Fruit fly (Drosophila melanogaster) whole organism, prepupa: ENCODE results near the gene ntc.
A peak's percentile ranks its signal among the peaks of the same experiment; 100 is the strongest.

Experiments used
- Blimp-1 ChIP-seq: fragments of 200-800 bp; sonication (Bioruptor generic); optimal IDR thresholded peaks from 3 replicates; lab custom pipeline; 2017; ENCODE audit warnings: missing biosample characterization, missing genetic modification characterization, mild to moderate bottlenecking, moderate library complexity, missing genetic modification reagents
- CG11294 ChIP-seq: fragments of 200-800 bp; sonication (Bioruptor generic); IDR thresholded peaks from 2 replicates; pipeline ENCODE4 v1.3.6; 2022; ENCODE audit warnings: missing biosample characterization, missing genetic modification characterization
- CG11762 ChIP-seq: fragments of 200-800 bp; sonication (Bioruptor generic); optimal IDR thresholded peaks from 3 replicates; lab custom pipeline; 2016; ENCODE audit warnings: missing biosample characterization, missing genetic modification characterization; ENCODE audit not compliant: insufficient read depth
- CG15336 ChIP-seq: fragments of 200-800 bp; sonication (Bioruptor generic); IDR thresholded peaks from 2 replicates; pipeline ENCODE4 v1.3.6; 2022; ENCODE audit warnings: missing biosample characterization, missing genetic modification characterization
- CG1621 ChIP-seq: fragments of 200-800 bp; sonication (Bioruptor generic); optimal IDR thresholded peaks from 3 replicates; lab custom pipeline; 2018; ENCODE audit warnings: missing biosample characterization, mild to moderate bottlenecking, missing genetic modification characterization
- CG16779 ChIP-seq: fragments of 200-800 bp; sonication (Bioruptor generic); optimal IDR thresholded peaks from 3 replicates; lab custom pipeline; 2017; ENCODE audit warnings: missing biosample characterization, mild to moderate bottlenecking, missing genetic modification characterization
- CG3032 ChIP-seq: fragments of 200-800 bp; optimal IDR thresholded peaks from 2 replicates; lab custom pipeline; 2019; ENCODE audit warnings: missing biosample characterization, mild to moderate bottlenecking, missing genetic modification characterization, moderate library complexity
- CG31627 ChIP-seq: fragments of 200-800 bp; sonication (Bioruptor generic); optimal IDR thresholded peaks from 3 replicates; lab custom pipeline; 2016; ENCODE audit warnings: missing biosample characterization, missing genetic modification characterization
- CG4318 ChIP-seq: fragments of 200-800 bp; sonication (Bioruptor generic); optimal IDR thresholded peaks from 3 replicates; lab custom pipeline; 2017; ENCODE audit warnings: missing biosample characterization, mild to moderate bottlenecking, missing genetic modification characterization
- CG6163 ChIP-seq: fragments of 200-800 bp; sonication (Bioruptor generic); IDR thresholded peaks from 3 replicates; pipeline ENCODE4 v1.3.6; 2022; ENCODE audit warnings: missing biosample characterization, missing genetic modification characterization
- CG6276 ChIP-seq: fragments of 200-800 bp; sonication (Bioruptor generic); optimal IDR thresholded peaks from 2 replicates; lab custom pipeline; 2017; ENCODE audit warnings: missing biosample characterization, mild to moderate bottlenecking, missing genetic modification characterization
- CG6792 ChIP-seq: fragments of 200-800 bp; sonication (Bioruptor generic); optimal IDR thresholded peaks from 3 replicates; lab custom pipeline; 2016; ENCODE audit warnings: missing biosample characterization, missing genetic modification characterization
- CG6854 ChIP-seq: fragments of 200-800 bp; sonication (Bioruptor generic); optimal IDR thresholded peaks from 2 replicates; lab custom pipeline; 2017; ENCODE audit warnings: missing biosample characterization, mild to moderate bottlenecking, missing genetic modification characterization
- CG7368 ChIP-seq: fragments of 200-800 bp; sonication (Bioruptor generic); optimal IDR thresholded peaks from 3 replicates; lab custom pipeline; 2016; ENCODE audit warnings: missing biosample characterization, missing genetic modification characterization
- CG8119 ChIP-seq: fragments of 200-800 bp; sonication (Bioruptor generic); IDR thresholded peaks from 3 replicates; pipeline ENCODE4 v1.3.6; 2022; ENCODE audit warnings: missing biosample characterization, missing genetic modification characterization
- CG8632 ChIP-seq: fragments of 200-800 bp; sonication (Bioruptor generic); optimal IDR thresholded peaks from 3 replicates; lab custom pipeline; 2016; ENCODE audit warnings: missing biosample characterization, missing genetic modification characterization
- Eip78C ChIP-seq: fragments of 200-800 bp; sonication (Bioruptor generic); peaks from one replicate; lab custom pipeline; 2016; ENCODE audit warnings: missing biosample characterization, missing genetic modification characterization
- Ets21C ChIP-seq: fragments of 200-800 bp; sonication (Bioruptor generic); optimal IDR thresholded peaks from 3 replicates; lab custom pipeline; 2016; ENCODE audit warnings: missing biosample characterization, missing genetic modification characterization
- Ets96B ChIP-seq: fragments of 200-800 bp; optimal IDR thresholded peaks from 2 replicates; lab custom pipeline; 2019; ENCODE audit warnings: missing biosample characterization, mild to moderate bottlenecking, missing genetic modification characterization, moderate library complexity
- Gug ChIP-seq: fragments of 200-800 bp; sonication (Bioruptor generic); IDR thresholded peaks from 2 replicates; pipeline ENCODE4 v1.3.6; 2022; ENCODE audit warnings: missing biosample characterization, missing genetic modification characterization
- Hr39 ChIP-seq: fragments of 200-800 bp; sonication (Bioruptor generic); optimal IDR thresholded peaks from 2 replicates; lab custom pipeline; 2016; ENCODE audit warnings: missing biosample characterization, missing genetic modification characterization
- Met ChIP-seq: fragments of 200-800 bp; sonication (Bioruptor generic); optimal IDR thresholded peaks from 3 replicates; lab custom pipeline; 2016; ENCODE audit warnings: missing biosample characterization, missing genetic modification characterization
- OdsH ChIP-seq: fragments of 200-800 bp; sonication (Bioruptor generic); optimal IDR thresholded peaks from 3 replicates; lab custom pipeline; 2016; ENCODE audit warnings: missing biosample characterization, missing genetic modification characterization
- Smox ChIP-seq: fragments of 200-800 bp; sonication (Bioruptor generic); optimal IDR thresholded peaks from 3 replicates; lab custom pipeline; 2016; ENCODE audit warnings: missing biosample characterization, missing genetic modification characterization
- Sox102F ChIP-seq: fragments of 200-800 bp; sonication (Bioruptor generic); optimal IDR thresholded peaks from 2 replicates; lab custom pipeline; 2016; ENCODE audit warnings: missing biosample characterization, mild to moderate bottlenecking, missing genetic modification characterization
- Sox14 ChIP-seq: fragments of 200-800 bp; sonication (Bioruptor generic); optimal IDR thresholded peaks from 3 replicates; lab custom pipeline; 2016; ENCODE audit warnings: missing biosample characterization, missing genetic modification characterization
- Sox15 ChIP-seq: fragments of 200-800 bp; sonication (Bioruptor generic); optimal IDR thresholded peaks from 3 replicates; lab custom pipeline; 2016; ENCODE audit warnings: missing biosample characterization, missing genetic modification characterization
- achi ChIP-seq: fragments of 200-800 bp; sonication (Bioruptor generic); optimal IDR thresholded peaks from 3 replicates; lab custom pipeline; 2016; ENCODE audit warnings: missing biosample characterization, missing genetic modification characterization
- acj6 ChIP-seq: fragments of 200-800 bp; sonication (Bioruptor generic); optimal IDR thresholded peaks from 3 replicates; lab custom pipeline; 2016; ENCODE audit warnings: missing biosample characterization, missing genetic modification characterization
- cyc ChIP-seq: fragments of 200-800 bp; sonication (Bioruptor generic); optimal IDR thresholded peaks from 3 replicates; lab custom pipeline; 2016; ENCODE audit warnings: missing biosample characterization, missing genetic modification characterization
- eg ChIP-seq: fragments of 200-800 bp; sonication (Bioruptor generic); IDR thresholded peaks from 3 replicates; pipeline ENCODE4 v1.3.6; 2022; ENCODE audit warnings: missing biosample characterization, missing genetic modification characterization
- fd59A ChIP-seq: fragments of 200-800 bp; sonication (Bioruptor generic); optimal IDR thresholded peaks from 2 replicates; lab custom pipeline; 2017; ENCODE audit warnings: missing biosample characterization, mild to moderate bottlenecking, missing genetic modification characterization, missing genetic modification reagents
- fd85E ChIP-seq: fragments of 200-800 bp; sonication (Bioruptor generic); optimal IDR thresholded peaks from 3 replicates; lab custom pipeline; 2016; ENCODE audit warnings: missing biosample characterization, missing genetic modification characterization
- fkh ChIP-seq: fragments of 200-800 bp; sonication (Bioruptor generic); optimal IDR thresholded peaks from 3 replicates; lab custom pipeline; 2017; ENCODE audit warnings: missing biosample characterization, mild to moderate bottlenecking, missing genetic modification characterization, moderate library complexity
- lz ChIP-seq: fragments of 200-800 bp; sonication (Bioruptor generic); optimal IDR thresholded peaks from 3 replicates; lab custom pipeline; 2016; ENCODE audit warnings: missing biosample characterization, missing genetic modification characterization
- net ChIP-seq: fragments of 200-800 bp; sonication (Bioruptor generic); optimal IDR thresholded peaks from 3 replicates; lab custom pipeline; 2016; ENCODE audit warnings: missing biosample characterization, missing genetic modification characterization
- pdm3 ChIP-seq: fragments of 200-800 bp; sonication (Bioruptor generic); optimal IDR thresholded peaks from 3 replicates; lab custom pipeline; 2016; ENCODE audit warnings: missing biosample characterization, missing genetic modification characterization
- salr ChIP-seq, 2 experiments: fragments of 200-800 bp; sonication (Bioruptor generic); optimal IDR thresholded peaks; 3 replicates each; lab custom pipeline; 2016 to 2018; ENCODE audit warnings: missing biosample characterization in 2 of 2, missing genetic modification characterization in 2 of 2, mild to moderate bottlenecking in 1 of 2
- spab ChIP-seq: fragments of 200-800 bp; sonication (Bioruptor generic); optimal IDR thresholded peaks from 2 replicates; lab custom pipeline; 2017; ENCODE audit warnings: missing biosample characterization, mild to moderate bottlenecking, missing genetic modification characterization, missing genetic modification reagents
- ss ChIP-seq, 2 experiments: fragments of 200-800 bp; sonication (Bioruptor generic); optimal IDR thresholded peaks; 2 replicates in 1 of 2; 3 replicates in 1 of 2; lab custom pipeline; 2017 to 2018; ENCODE audit warnings: mild to moderate bottlenecking in 2 of 2, missing biosample characterization in 2 of 2, missing genetic modification characterization in 2 of 2, moderate library complexity in 1 of 2

Gene ntc

dm6 chr3L:3828111-3828510 is 21.9 kb upstream of the ntc start:
- TF ChIP-seq CG7368 (GFP tag; lab: Kevin White, UChicago) (no peak), Ets96B (tag; lab: Kevin White, UChicago) (no peak), CG6854 (no peak), fd85E (GFP tag; lab: Kevin White, UChicago) (no peak), Blimp-1 (GFP tag; lab: Kevin White, UChicago) (no peak), fkh (GFP tag; lab: Kevin White, UChicago) (no peak), achi (GFP tag; lab: Kevin White, UChicago) (no peak), spab (GFP tag; lab: Kevin White, UChicago) (no peak), pdm3 (no peak), Smox (GFP tag; lab: Kevin White, UChicago) (no peak), ss (GFP tag; optimal IDR thresholded peaks at IDR 0.05; lab: Kevin White, UChicago) (no peak), Hr39 (GFP tag; lab: Kevin White, UChicago) (no peak), acj6 (GFP tag; lab: Kevin White, UChicago) (no peak), Eip78C (GFP tag; lab: Kevin White, UChicago) (no peak), cyc (GFP tag; lab: Kevin White, UChicago) (no peak), CG1621 (tag; lab: Kevin White, UChicago) (no peak), Sox102F (no peak)
- TF ChIP-seq, all 60 proteins: peak for 0

dm6 chr3L:3826541-3826940 is 20.3 kb upstream of the ntc start:
- TF ChIP-seq Met (GFP tag; lab: Kevin White, UChicago) = no peak
- TF ChIP-seq CG16779 (tag; lab: Kevin White, UChicago) = peak; percentile 18
- TF ChIP-seq CG6163 (GFP tag; lab: Robert Waterston, UW) = peak; percentile 76; the same call in 2 of the 3 replicates
- peak; percentile 88 for TF ChIP-seq eg (GFP tag; lab: Robert Waterston, UW)
- TF ChIP-seq acj6 (GFP tag; lab: Kevin White, UChicago) = peak; percentile 66
- peak; percentile 46 for TF ChIP-seq Sox102F
- peak; percentile 68 for TF ChIP-seq Gug (GFP tag; lab: Robert Waterston, UW)
- TF ChIP-seq CG11294 = peak; percentile 55
- TF ChIP-seq Sox15 (GFP tag; lab: Kevin White, UChicago) = peak; percentile 14
- TF ChIP-seq CG15336 = peak; percentile 90
- TF ChIP-seq CG6854 = no peak
- TF ChIP-seq achi (GFP tag; lab: Kevin White, UChicago) = no peak
- no peak for TF ChIP-seq lz (GFP tag; lab: Kevin White, UChicago)
- TF ChIP-seq CG31627 (GFP tag; lab: Kevin White, UChicago) = no peak
- no peak for TF ChIP-seq net (GFP tag; lab: Kevin White, UChicago)
- peak; percentile 60 for TF ChIP-seq CG8632 (GFP tag; lab: Kevin White, UChicago)
- TF ChIP-seq Blimp-1 (GFP tag; lab: Kevin White, UChicago) = peak; percentile 22
- peak; percentile 54 for TF ChIP-seq CG6792 (GFP tag; lab: Kevin White, UChicago)
- TF ChIP-seq salr (GFP tag; optimal IDR thresholded peaks at IDR 0.05; lab: Kevin White, UChicago) = peak in 1 of 2 experiments; percentile 60
- TF ChIP-seq CG11762 (GFP tag; lab: Kevin White, UChicago) = peak; percentile 26
- peak; percentile 58 for TF ChIP-seq CG6276 (GFP tag; lab: Kevin White, UChicago)
- TF ChIP-seq CG8119 (GFP tag; lab: Robert Waterston, UW) = peak; percentile 89
- TF ChIP-seq CG7368 (GFP tag; lab: Kevin White, UChicago) = peak; percentile 46
- TF ChIP-seq fd59A = peak; percentile 45
- no peak for TF ChIP-seq fkh (GFP tag; lab: Kevin White, UChicago)
- TF ChIP-seq CG3032 (tag; lab: Kevin White, UChicago) = peak; percentile 72
- peak; percentile 79 for TF ChIP-seq Ets96B (tag; lab: Kevin White, UChicago)
- no peak for TF ChIP-seq Ets21C (GFP tag; lab: Kevin White, UChicago)

- TF ChIP-seq CG6276 (GFP tag; lab: Kevin White, UChicago) (peak; percentile 16), Sox14 (no peak), OdsH (GFP tag; lab: Kevin White, UChicago) (no peak), Eip78C (GFP tag; lab: Kevin White, UChicago) (peak; percentile 54), CG4318 (GFP tag; lab: Kevin White, UChicago) (no peak)
These were observed 19.6 kb upstream of the ntc start for dm6 chr3L:3825884-3826283.
